Worm (Caenorhabditis elegans) whole organism, L2 larva: ENCODE data around the gene M117.4.

Source experiments
- C34F6.9 ChIP-seq: fragments of 150-350 bp; optimal IDR thresholded peaks from 2 replicates; lab custom pipeline; 2014; ENCODE audit warnings: missing biosample characterization, missing genetic modification characterization
- F13H6.1 ChIP-seq: sonication (generic microtip); optimal IDR thresholded peaks from 2 replicates; lab custom pipeline; 2016; ENCODE audit warnings: missing genetic modification characterization, missing compliant biosample characterization
- R02D3.7 ChIP-seq: fragments of 150-350 bp; optimal IDR thresholded peaks from 2 replicates; lab custom pipeline; 2014; ENCODE audit warnings: missing biosample characterization, missing genetic modification characterization
- Y55F3AM.14 ChIP-seq: fragments of 200-800 bp; sonication (Bioruptor generic); optimal IDR thresholded peaks from 2 replicates; lab custom pipeline; 2018; ENCODE audit warnings: mild to moderate bottlenecking, missing genetic modification characterization, missing compliant biosample characterization
- ZK546.5 ChIP-seq: sonication (generic microtip); optimal IDR thresholded peaks from 2 replicates; lab custom pipeline; 2017; ENCODE audit warnings: missing biosample characterization, missing genetic modification characterization
- alr-1 ChIP-seq: fragments of 150-350 bp; optimal IDR thresholded peaks from 2 replicates; lab custom pipeline; 2014; ENCODE audit warnings: missing biosample characterization, missing genetic modification characterization
- blmp-1 ChIP-seq: sonication (generic microtip); optimal IDR thresholded peaks from 2 replicates; lab custom pipeline; 2017; ENCODE audit warnings: missing genetic modification characterization, mild to moderate bottlenecking, missing compliant biosample characterization, antibody characterized with exemption, moderate library complexity; ENCODE audit not compliant: insufficient read depth
- ceh-16 ChIP-seq: fragments of 150-350 bp; optimal IDR thresholded peaks from 2 replicates; lab custom pipeline; 2014; ENCODE audit warnings: missing biosample characterization, missing genetic modification characterization
- ceh-82 ChIP-seq: fragments of 150-350 bp; optimal IDR thresholded peaks from 2 replicates; lab custom pipeline; 2014; ENCODE audit warnings: missing biosample characterization, missing genetic modification characterization
- crh-2 ChIP-seq: sonication (generic microtip); optimal IDR thresholded peaks from 2 replicates; lab custom pipeline; 2017; ENCODE audit warnings: missing biosample characterization, missing genetic modification characterization
- dmd-4 ChIP-seq: sonication (generic microtip); optimal IDR thresholded peaks from 2 replicates; lab custom pipeline; 2017; ENCODE audit warnings: missing biosample characterization, missing genetic modification characterization
- egl-27 ChIP-seq: sonication (generic microtip); optimal IDR thresholded peaks from 3 replicates; lab custom pipeline; 2017; ENCODE audit warnings: missing biosample characterization, missing genetic modification reagents, missing genetic modification characterization
- elt-1 ChIP-seq: fragments of 150-350 bp; optimal IDR thresholded peaks from 2 replicates; lab custom pipeline; 2014; ENCODE audit warnings: missing biosample characterization, missing genetic modification characterization
- elt-3 ChIP-seq: sonication (generic microtip); optimal IDR thresholded peaks from 2 replicates; lab custom pipeline; 2017; ENCODE audit warnings: missing biosample characterization, missing genetic modification characterization
- fos-1 ChIP-seq: fragments of 150-350 bp; optimal IDR thresholded peaks from 2 replicates; lab custom pipeline; 2014; ENCODE audit warnings: missing biosample characterization, missing genetic modification characterization
- lin-13 ChIP-seq: fragments of 150-350 bp; optimal IDR thresholded peaks from 2 replicates; lab custom pipeline; 2014; ENCODE audit warnings: missing biosample characterization, missing genetic modification reagents, missing genetic modification characterization
- lin-39 ChIP-seq: fragments of 150-350 bp; optimal IDR thresholded peaks from 2 replicates; lab custom pipeline; 2014; ENCODE audit warnings: missing biosample characterization, missing genetic modification reagents, missing genetic modification characterization
- lsy-2 ChIP-seq, 2 experiments: fragments of 150-350 bp in 1 of 2; sonication (generic microtip) in 1 of 2; optimal IDR thresholded peaks; 2 replicates each; lab custom pipeline; 2014 to 2017; ENCODE audit warnings: missing biosample characterization in 2 of 2, missing genetic modification characterization in 2 of 2
- mab-5 ChIP-seq: fragments of 150-350 bp; optimal IDR thresholded peaks from 2 replicates; lab custom pipeline; 2014; ENCODE audit warnings: missing biosample characterization, missing genetic modification characterization
- mbf-1 ChIP-seq: sonication (generic microtip); optimal IDR thresholded peaks from 2 replicates; lab custom pipeline; 2017; ENCODE audit warnings: missing biosample characterization, missing genetic modification characterization
- nhr-11 ChIP-seq: fragments of 150-350 bp; optimal IDR thresholded peaks from 2 replicates; lab custom pipeline; 2014; ENCODE audit warnings: missing biosample characterization, missing genetic modification characterization
- nhr-12 ChIP-seq: fragments of 150-350 bp; optimal IDR thresholded peaks from 2 replicates; lab custom pipeline; 2014; ENCODE audit warnings: missing biosample characterization, missing genetic modification characterization
- nhr-129 ChIP-seq: fragments of 150-350 bp; optimal IDR thresholded peaks from 2 replicates; lab custom pipeline; 2014; ENCODE audit warnings: missing biosample characterization, missing genetic modification characterization
- nhr-21 ChIP-seq: fragments of 150-350 bp; optimal IDR thresholded peaks from 2 replicates; lab custom pipeline; 2014; ENCODE audit warnings: missing biosample characterization, missing genetic modification characterization
- nhr-23 ChIP-seq: fragments of 150-350 bp; optimal IDR thresholded peaks from 2 replicates; lab custom pipeline; 2014; ENCODE audit warnings: missing biosample characterization, missing genetic modification reagents, missing genetic modification characterization
- nhr-237 ChIP-seq: fragments of 150-350 bp; optimal IDR thresholded peaks from 2 replicates; lab custom pipeline; 2014; ENCODE audit warnings: missing biosample characterization, missing genetic modification characterization
- nhr-25 ChIP-seq: fragments of 150-350 bp; sonication (generic microtip); optimal IDR thresholded peaks from 3 replicates; lab custom pipeline; 2014; ENCODE audit warnings: missing biosample characterization, missing genetic modification characterization
- nhr-6 ChIP-seq: fragments of 150-350 bp; optimal IDR thresholded peaks from 2 replicates; lab custom pipeline; 2014; ENCODE audit warnings: missing biosample characterization, missing genetic modification characterization
- sem-4 ChIP-seq: fragments of 150-350 bp; optimal IDR thresholded peaks from 2 replicates; lab custom pipeline; 2014; ENCODE audit warnings: missing biosample characterization, missing genetic modification reagents, missing genetic modification characterization
- sma-3 ChIP-seq: sonication (generic microtip); optimal IDR thresholded peaks from 2 replicates; lab custom pipeline; 2016; ENCODE audit warnings: missing genetic modification reagents, missing genetic modification characterization, missing compliant biosample characterization
- snpc-4 ChIP-seq: fragments of 150-350 bp; optimal IDR thresholded peaks from 2 replicates; lab custom pipeline; 2014; ENCODE audit warnings: missing biosample characterization, missing genetic modification characterization
- unc-39 ChIP-seq: fragments of 150-350 bp; optimal IDR thresholded peaks from 2 replicates; lab custom pipeline; 2014; ENCODE audit warnings: missing biosample characterization, missing genetic modification characterization
- unc-55 ChIP-seq: fragments of 150-350 bp; sonication (generic microtip); optimal IDR thresholded peaks from 3 replicates; lab custom pipeline; 2014; ENCODE audit warnings: missing biosample characterization, missing genetic modification reagents, missing genetic modification characterization
- zag-1 ChIP-seq: fragments of 150-350 bp; optimal IDR thresholded peaks from 2 replicates; lab custom pipeline; 2014; ENCODE audit warnings: missing biosample characterization, missing genetic modification characterization
- ztf-1 ChIP-seq: fragments of 200-800 bp; sonication (Bioruptor generic); conservative IDR thresholded peaks from 2 replicates; pipeline ENCODE4 v1.3.6; 2022; ENCODE audit warnings: missing genetic modification characterization, missing compliant biosample characterization
- ztf-4 ChIP-seq: fragments of 150-350 bp; optimal IDR thresholded peaks from 2 replicates; lab custom pipeline; 2014; ENCODE audit warnings: missing biosample characterization, missing genetic modification characterization

M117.4 gene

ce11 chrIV:11857159-11857565 is 23.8 kb upstream of the M117.4 start (continued):
- TF ChIP-seq Y55F3AM.14 (GFP tag; lab: Kevin White, UChicago): peak; percentile 43
- TF ChIP-seq ceh-82 (tag; lab: Kevin White, UChicago): no peak
- TF ChIP-seq unc-39 (tag; lab: Kevin White, UChicago): no peak
- peak; percentile 38 to 78 for TF ChIP-seq lsy-2 (tag; optimal IDR thresholded peaks at IDR 0.05; lab: Kevin White, UChicago)
- TF ChIP-seq ceh-16 (tag; lab: Kevin White, UChicago): no peak
- no peak for TF ChIP-seq ztf-1 (GFP tag; lab: Robert Waterston, UW)
- TF ChIP-seq nhr-11: no peak
- peak; percentile 46 for TF ChIP-seq fos-1
- TF ChIP-seq elt-3: no peak
- no peak for TF ChIP-seq elt-1
- TF ChIP-seq dmd-4 (tag; lab: Kevin White, UChicago): no peak
- no peak for TF ChIP-seq sem-4 (tag; lab: Kevin White, UChicago)
- TF ChIP-seq F13H6.1 (tag; lab: Kevin White, UChicago): peak; percentile 78
- TF ChIP-seq crh-2: peak; percentile 58
- no peak for TF ChIP-seq nhr-23 (tag; lab: Kevin White, UChicago)
- no peak for TF ChIP-seq blmp-1 (tag; lab: Kevin White, UChicago)
- no peak for TF ChIP-seq alr-1

ce11 chrIV:11855900-11856660 is 22.7 kb upstream of the M117.4 start, which contains the start of gene ech-2:
Gene ech-2, minus strand, starts transcription at chrIV:11856351.
- TF ChIP-seq snpc-4 (tag; lab: Kevin White, UChicago): peak; percentile 20
- TF ChIP-seq lsy-2 (tag; optimal IDR thresholded peaks at IDR 0.05; lab: Kevin White, UChicago): peak in 1 of 2 experiments; percentile 37
- no peak for TF ChIP-seq nhr-12 (tag; lab: Kevin White, UChicago)
- TF ChIP-seq C34F6.9 (tag; lab: Kevin White, UChicago): peak; percentile 15
- TF ChIP-seq unc-55 (GFP tag; lab: Kevin White, UChicago): peak; percentile 41
- TF ChIP-seq fos-1: no peak
- TF ChIP-seq, all 48 proteins: peak for 4

- TF ChIP-seq nhr-12 (tag; lab: Kevin White, UChicago) (no peak), nhr-6 (no peak), C34F6.9 (tag; lab: Kevin White, UChicago) (no peak), Y55F3AM.14 (GFP tag; lab: Kevin White, UChicago) (no peak), dmd-4 (tag; lab: Kevin White, UChicago) (no peak), egl-27 (tag; lab: Kevin White, UChicago) (no peak), nhr-129 (tag; lab: Kevin White, UChicago) (no peak), ztf-4 (tag; lab: Kevin White, UChicago) (no peak)
- TF ChIP-seq, all 48 proteins: peak for 0
Measured at ce11 chrIV:11855424-11855823, 22.1 kb upstream of the M117.4 start.

- no peak for TF ChIP-seq lin-39
- TF ChIP-seq mbf-1 (tag; lab: Kevin White, UChicago): no peak
- no peak for TF ChIP-seq ZK546.5 (tag; lab: Kevin White, UChicago)
- no peak for TF ChIP-seq R02D3.7 (tag; lab: Kevin White, UChicago)
- no peak for TF ChIP-seq elt-3
- TF ChIP-seq fos-1: no peak
- peak; percentile 69 for TF ChIP-seq lin-13
- TF ChIP-seq nhr-11: no peak
- peak; percentile 15 for TF ChIP-seq nhr-21 (tag; lab: Kevin White, UChicago)
- no peak for TF ChIP-seq nhr-237
- TF ChIP-seq snpc-4 (tag; lab: Kevin White, UChicago): no peak
- no peak for TF ChIP-seq mab-5
- peak; percentile 84 for TF ChIP-seq C34F6.9 (tag; lab: Kevin White, UChicago)
- TF ChIP-seq lsy-2 (tag; optimal IDR thresholded peaks at IDR 0.05; lab: Kevin White, UChicago): peak in 1 of 2 experiments; percentile 72
- TF ChIP-seq sma-3 (GFP tag; lab: Kevin White, UChicago): peak; percentile 41
- no peak for TF ChIP-seq zag-1
- TF ChIP-seq blmp-1 (tag; lab: Kevin White, UChicago): no peak
- TF ChIP-seq nhr-129 (tag; lab: Kevin White, UChicago): peak; percentile 75
- TF ChIP-seq nhr-6: no peak
- TF ChIP-seq unc-39 (tag; lab: Kevin White, UChicago): no peak
- peak; percentile 30 for TF ChIP-seq F13H6.1 (tag; lab: Kevin White, UChicago)
- TF ChIP-seq Y55F3AM.14 (GFP tag; lab: Kevin White, UChicago): no peak
- no peak for TF ChIP-seq nhr-12 (tag; lab: Kevin White, UChicago)
- TF ChIP-seq unc-55 (GFP tag; lab: Kevin White, UChicago): peak; percentile 40
- no peak for TF ChIP-seq nhr-25
- no peak for TF ChIP-seq ztf-1 (GFP tag; lab: Robert Waterston, UW)
- TF ChIP-seq nhr-23 (tag; lab: Kevin White, UChicago): no peak
Measured at ce11 chrIV:11854777-11855176, 21.4 kb upstream of the M117.4 start, which contains the start of gene tag-30. Gene tag-30, minus strand, starts transcription at chrIV:11855159.
